Fruit fly (Drosophila melanogaster) whole organism: ENCODE results near the gene CG15155.

ENCODE experiments used
- CG8478 ChIP-seq: fragments of >200 bp; optimal IDR thresholded peaks from 2 replicates; lab custom pipeline; 2018; ENCODE audit warnings: inconsistent platforms
- Dll ChIP-seq: fragments of >200 bp; optimal IDR thresholded peaks from 2 replicates; lab custom pipeline; 2017
- EcR ChIP-seq, 2 experiments: fragments of >200 bp; optimal IDR thresholded peaks; 2 replicates each; lab custom pipeline; 2017; ENCODE audit warnings: missing biosample characterization in 2 of 2, missing genetic modification characterization in 2 of 2, missing genetic modification reagents in 2 of 2
- pan ChIP-seq: fragments of >200 bp; optimal IDR thresholded peaks from 2 replicates; lab custom pipeline; 2017
- psq ChIP-seq: fragments of >200 bp; optimal IDR thresholded peaks from 2 replicates; lab custom pipeline; 2017
- usp ChIP-seq: fragments of >200 bp; optimal IDR thresholded peaks from 2 replicates; lab custom pipeline; 2017; ENCODE audit warnings: missing biosample characterization, missing genetic modification characterization, mixed read lengths

The CG15155 gene

DNA sequence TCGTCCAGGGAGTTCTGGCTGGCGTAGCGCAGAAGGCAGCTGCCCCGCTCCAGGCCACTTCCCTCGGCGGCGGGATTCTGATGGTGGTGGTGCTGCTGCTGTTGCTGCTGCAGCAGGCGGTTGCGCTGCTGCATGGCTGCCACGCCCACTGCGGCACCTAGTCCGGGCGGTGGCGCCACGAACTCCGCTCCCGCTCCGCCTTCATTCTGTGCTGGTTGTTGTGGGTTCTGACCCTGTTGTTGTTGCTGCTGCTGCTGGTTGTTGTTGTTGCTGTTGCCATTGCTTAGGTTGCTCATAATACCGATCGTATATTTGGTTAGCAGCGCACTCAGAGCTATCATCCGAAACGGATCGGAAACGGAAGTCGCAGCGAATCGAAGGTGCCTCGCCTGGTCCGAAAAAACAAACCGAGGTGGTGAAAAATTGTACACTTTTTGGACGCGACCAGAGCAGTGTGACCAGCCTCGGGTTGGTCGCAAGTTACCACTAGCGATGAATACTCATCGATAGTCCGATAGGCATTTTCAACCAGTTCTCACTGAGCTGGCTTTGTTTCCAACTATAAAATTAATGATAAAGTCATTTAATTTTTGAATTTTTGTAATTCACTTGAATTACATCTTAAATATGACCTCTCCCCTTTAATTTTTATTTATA is 16.9 kb upstream of the CG15155 start, which contains the start of gene kel:
Gene kel (minus strand): TSS at position 493 of the 657 bp plus-strand sequence.
- TF ChIP-seq usp (GFP tag; lab: Kevin White, UChicago): no peak
- TF ChIP-seq CG8478: no peak
- TF ChIP-seq psq: no peak
- TF ChIP-seq pan (lab: Kevin White, UChicago): no peak
- TF ChIP-seq EcR (GFP tag; optimal IDR thresholded peaks at IDR 0.05; lab: Kevin White, UChicago): no peak
- no peak for TF ChIP-seq Dll (lab: Kevin White, UChicago)

DNA sequence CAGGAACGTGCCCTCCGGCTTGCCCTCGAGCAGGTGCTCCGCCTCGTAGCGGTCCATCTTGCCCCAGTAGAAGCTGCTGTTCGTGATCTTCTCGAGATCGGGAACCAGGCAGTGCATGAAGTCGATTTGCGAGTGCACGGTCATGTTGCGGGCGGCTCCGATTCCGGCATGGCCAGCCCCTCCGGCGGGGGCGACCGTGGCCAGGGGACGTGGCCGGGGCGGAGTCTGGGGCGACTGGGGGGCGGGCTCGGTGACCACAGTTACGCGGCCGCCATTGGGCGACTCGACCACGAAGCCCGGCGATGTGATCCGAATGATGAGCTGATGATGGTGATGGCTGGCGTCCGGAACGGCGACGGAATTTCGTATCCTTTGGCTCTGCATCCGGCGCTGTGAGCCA is 14.1 kb upstream of the CG15155 start:
- TF ChIP-seq pan (lab: Kevin White, UChicago): no peak
- no peak for TF ChIP-seq usp (GFP tag; lab: Kevin White, UChicago)
- TF ChIP-seq psq: no peak
- TF ChIP-seq CG8478: no peak

- TF ChIP-seq usp (GFP tag; lab: Kevin White, UChicago) (no peak), psq (no peak), pan (lab: Kevin White, UChicago) (no peak), EcR (GFP tag; optimal IDR thresholded peaks at IDR 0.05; lab: Kevin White, UChicago) (no peak), CG8478 (no peak), Dll (lab: Kevin White, UChicago) (no peak)
These were observed 12.9 kb upstream of the CG15155 start for dm6 chr2L:18141471-18142345.

DNA sequence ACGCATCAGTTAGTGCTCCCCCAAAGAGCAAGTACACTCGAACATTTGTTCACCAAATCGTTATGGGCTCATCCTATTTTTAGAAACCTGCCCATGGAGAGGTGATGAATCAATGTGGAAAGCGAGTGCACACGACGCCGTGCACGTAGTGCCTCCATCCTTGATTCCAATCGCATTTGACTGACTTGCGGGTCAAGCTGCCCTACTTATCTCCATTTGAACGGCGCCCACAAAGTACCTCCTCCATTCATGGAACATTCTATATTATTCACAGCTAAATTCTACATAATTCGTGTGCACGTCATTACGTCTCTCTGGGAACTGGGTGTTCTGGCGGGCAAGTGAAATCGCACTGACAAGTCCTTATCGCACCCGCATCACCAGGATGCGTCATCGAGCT is 11.5 kb upstream of the CG15155 start:
- no peak for TF ChIP-seq usp (GFP tag; lab: Kevin White, UChicago)

DNA sequence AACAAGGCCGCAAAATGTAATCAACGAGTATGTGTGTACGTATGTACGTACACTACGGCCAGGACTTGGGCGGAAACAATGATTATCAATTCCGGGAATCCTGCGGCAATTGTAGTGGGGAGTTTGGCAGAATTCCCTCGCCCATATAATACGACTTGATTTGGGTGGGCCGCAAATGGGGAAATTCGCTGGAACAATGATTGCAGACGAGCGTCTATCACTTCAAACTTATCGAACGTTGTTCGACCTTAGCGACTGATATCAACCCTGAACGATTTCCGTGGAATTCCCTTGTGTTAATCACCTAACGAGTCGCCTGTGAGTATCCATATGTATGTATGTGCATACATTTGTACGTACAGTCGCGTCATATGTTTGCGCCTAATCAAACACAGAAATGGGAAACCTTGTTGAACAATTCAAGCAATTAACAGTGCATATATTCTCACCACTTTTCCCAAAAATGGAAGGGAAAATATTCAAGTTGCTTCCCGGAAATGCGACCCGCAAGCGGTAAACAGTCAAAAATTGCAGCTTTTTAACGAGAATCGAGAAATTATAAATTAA is 10.3 kb upstream of the CG15155 start:
- TF ChIP-seq usp (GFP tag; lab: Kevin White, UChicago) (no peak), pan (lab: Kevin White, UChicago) (no peak), EcR (GFP tag; optimal IDR thresholded peaks at IDR 0.05; lab: Kevin White, UChicago) (no peak), CG8478 (no peak)

DNA sequence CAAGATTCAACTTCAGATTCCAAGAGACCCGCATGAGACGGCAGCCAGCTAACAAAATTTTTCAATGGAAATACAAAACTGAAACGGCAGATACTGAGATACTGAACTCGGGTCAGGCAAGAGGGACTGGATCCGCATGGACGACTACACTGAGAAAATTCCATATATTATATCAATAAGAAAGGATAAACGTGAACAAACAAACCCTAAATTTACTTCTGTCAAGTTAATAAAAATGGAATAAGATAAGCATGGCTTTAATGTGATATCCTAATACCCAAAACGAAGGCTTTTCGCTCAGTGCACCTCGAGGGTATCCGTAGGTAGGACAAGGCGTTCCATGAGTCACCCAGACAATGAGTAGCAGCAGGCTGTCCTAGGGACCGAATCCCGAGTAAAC is 9.4 kb upstream of the CG15155 start:
- TF ChIP-seq CG8478: no peak
- no peak for TF ChIP-seq usp (GFP tag; lab: Kevin White, UChicago)
- TF ChIP-seq psq: no peak
- no peak for TF ChIP-seq pan (lab: Kevin White, UChicago)
- TF ChIP-seq Dll (lab: Kevin White, UChicago): no peak
- TF ChIP-seq EcR (GFP tag; optimal IDR thresholded peaks at IDR 0.05; lab: Kevin White, UChicago): no peak

dm6 chr2L:18145826-18146225 is 8.8 kb upstream of the CG15155 start:
- no peak for TF ChIP-seq Dll (lab: Kevin White, UChicago)
- TF ChIP-seq psq: no peak
- TF ChIP-seq CG8478: no peak

dm6 chr2L:18146618-18147099 is 8.0 kb upstream of the CG15155 start:
- TF ChIP-seq Dll (lab: Kevin White, UChicago) (no peak), psq (no peak), CG8478 (no peak), EcR (GFP tag; optimal IDR thresholded peaks at IDR 0.05; lab: Kevin White, UChicago) (no peak), pan (lab: Kevin White, UChicago) (no peak), usp (GFP tag; lab: Kevin White, UChicago) (no peak)

- no peak for TF ChIP-seq CG8478
- TF ChIP-seq EcR (GFP tag; optimal IDR thresholded peaks at IDR 0.05; lab: Kevin White, UChicago): no peak
- no peak for TF ChIP-seq pan (lab: Kevin White, UChicago)
These were observed 7.1 kb upstream of the CG15155 start for dm6 chr2L:18147511-18148072.

- TF ChIP-seq EcR (GFP tag; optimal IDR thresholded peaks at IDR 0.05; lab: Kevin White, UChicago) (no peak), pan (lab: Kevin White, UChicago) (no peak)
These were observed 6.0 kb upstream of the CG15155 start for dm6 chr2L:18148552-18149219.

- TF ChIP-seq usp (GFP tag; lab: Kevin White, UChicago) (no peak), CG8478 (no peak), EcR (GFP tag; optimal IDR thresholded peaks at IDR 0.05; lab: Kevin White, UChicago) (no peak), Dll (lab: Kevin White, UChicago) (no peak), pan (lab: Kevin White, UChicago) (no peak), psq (no peak)
These were observed 4.7 kb upstream of the CG15155 start for dm6 chr2L:18149903-18150302.
